Fruit fly (Drosophila melanogaster): ENCODE results near the gene Wnk.

Gene Wnk

DNA sequence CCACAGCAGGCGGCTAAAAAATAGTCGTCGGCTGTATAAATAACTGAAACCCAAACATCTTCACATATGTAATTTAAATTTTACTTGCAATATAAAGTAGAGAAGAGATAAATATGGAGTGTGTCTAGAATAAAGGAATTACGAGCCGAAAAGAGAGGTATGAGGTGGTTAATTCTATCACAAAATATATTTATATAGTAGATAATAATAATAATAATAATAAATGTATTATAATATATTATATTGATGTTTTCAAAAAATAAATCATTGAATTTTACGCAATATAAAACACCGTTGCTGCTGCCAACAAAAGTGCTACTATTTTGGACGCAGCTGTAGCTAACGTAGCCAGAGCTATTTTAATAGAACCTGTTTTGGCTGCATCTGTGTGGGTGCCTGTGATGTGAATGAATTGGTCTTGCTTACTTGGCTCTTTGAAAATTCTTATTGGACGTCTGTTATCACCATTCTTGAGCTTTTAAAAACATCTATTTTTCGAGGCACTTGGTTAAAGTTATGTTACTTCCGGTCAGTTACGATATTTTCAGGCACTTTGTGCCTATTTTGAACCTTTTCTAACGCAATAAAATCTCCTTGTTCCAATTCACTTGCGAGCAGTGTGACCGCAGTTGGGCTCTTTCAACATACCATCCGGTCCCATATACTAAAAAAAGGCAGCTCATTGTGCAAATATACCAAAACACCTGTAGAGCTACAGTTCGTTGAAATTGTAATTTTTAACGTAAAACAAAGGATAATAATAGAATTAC, 57.7 kb downstream of the Wnk start, which contains the start of gene Hr78 (continued):
- TF ChIP-seq CG13287 (GFP tag; IDR thresholded peaks at IDR 0.05; ENCODE audit: partially characterized antibody) (no peak; the same call in 1 of the 2 replicates), Side (GFP tag; optimal IDR thresholded peaks at IDR 0.05) (peak; percentile 8), emc (GFP tag; optimal IDR thresholded peaks at IDR 0.05) (no peak), HLH4C (GFP tag; IDR thresholded peaks at IDR 0.05; ENCODE audit: partially characterized antibody) (no peak), CG7928 (GFP tag; optimal IDR thresholded peaks at IDR 0.05) (peak; percentile 22), CG7786 (GFP tag; optimal IDR thresholded peaks at IDR 0.05) (peak; percentile 25), zf30C (GFP tag; optimal IDR thresholded peaks at IDR 0.05) (no peak), gt (GFP tag; IDR thresholded peaks at IDR 0.05) (0 out of 2 replicates have a peak, but pooled peaks have one; percentile 28), az2 (GFP tag; optimal IDR thresholded peaks at IDR 0.05) (peak; percentile 68), CG2889 (GFP tag; IDR thresholded peaks at IDR 0.05) (0 out of 3 replicates have a peak, but pooled peaks have one; percentile 22), CG10462 (GFP tag; optimal IDR thresholded peaks at IDR 0.05) (peak; percentile 30), CG11504 (tag; optimal IDR thresholded peaks at IDR 0.05) (no peak), Adf1 (GFP tag; IDR thresholded peaks at IDR 0.05) (no peak; the same call in 1 of the 2 replicates), CG30020 (tag; optimal IDR thresholded peaks at IDR 0.05) (peak; percentile 50), CG12769 (tag; optimal IDR thresholded peaks at IDR 0.05) (no peak), CG8944 (GFP tag; optimal IDR thresholded peaks at IDR 0.05) (no peak), danr (GFP tag; IDR thresholded peaks at IDR 0.05) (peak; percentile 41; the same call in 1 of the 2 replicates), cad (GFP tag; optimal IDR thresholded peaks at IDR 0.05) (peak; percentile 21), Mrtf (GFP tag; IDR thresholded peaks at IDR 0.05) (peak; percentile 52; the same call in 1 of the 3 replicates), lbe (GFP tag; optimal IDR thresholded peaks at IDR 0.05) (peak; percentile 67), Hmx (GFP tag; optimal IDR thresholded peaks at IDR 0.05) (no peak), CG32772 (GFP tag; IDR thresholded peaks at IDR 0.05) (no peak), Hr78 (GFP tag; optimal IDR thresholded peaks at IDR 0.05) (peak in 1 of 2 experiments; percentile 95), Hey (tag; optimal IDR thresholded peaks at IDR 0.05) (no peak), B-H1 (GFP tag; IDR thresholded peaks at IDR 0.05) (no peak; the same call in 2 of the 3 replicates), CG3838 (GFP tag; optimal IDR thresholded peaks at IDR 0.05) (peak; percentile 19), ATbp (GFP tag; optimal IDR thresholded peaks at IDR 0.05) (peak; percentile 79), CG10959 (GFP tag; IDR thresholded peaks at IDR 0.05) (no peak), NFAT (GFP tag; IDR thresholded peaks at IDR 0.05) (no peak; the same call in 1 of the 2 replicates), CG8765 (GFP tag; IDR thresholded peaks at IDR 0.05) (no peak; the same call in 1 of the 2 replicates), Ssrp (tag; optimal IDR thresholded peaks at IDR 0.05) (peak; percentile 78), NfI (GFP tag; optimal IDR thresholded peaks at IDR 0.05) (peak; percentile 77), abd-A (tag; optimal IDR thresholded peaks at IDR 0.05) (no peak), CG11085 (GFP tag; IDR thresholded peaks at IDR 0.05) (peak; percentile 65; the same call in 1 of the 2 replicates), H2.0 (GFP tag; IDR thresholded peaks at IDR 0.05) (peak; percentile 38; the same call in 1 of the 2 replicates), Dip2 (GFP tag; IDR thresholded peaks at IDR 0.05) (no peak), dysf (GFP tag; IDR thresholded peaks at IDR 0.05) (peak; percentile 80), tgo (GFP tag; IDR thresholded peaks at IDR 0.05) (peak; percentile 60; the same call in 2 of the 3 replicates), CoRest (tag; optimal IDR thresholded peaks at IDR 0.05) (peak; percentile 89), h (optimal IDR thresholded peaks at IDR 0.05) (no peak), CG6791 (GFP tag; IDR thresholded peaks at IDR 0.05; ENCODE audit: partially characterized antibody) (no peak), HHEX (GFP tag; optimal IDR thresholded peaks at IDR 0.05) (peak; percentile 81), Tbp (GFP tag; optimal IDR thresholded peaks at IDR 0.05) (no peak), Asciz (GFP tag; optimal IDR thresholded peaks at IDR 0.05) (peak; percentile 86), CG6689 (GFP tag; IDR thresholded peaks at IDR 0.05) (peak; percentile 82), CG3995 (GFP tag; optimal IDR thresholded peaks at IDR 0.05) (peak; percentile 70), hbn (GFP tag; IDR thresholded peaks at IDR 0.05; ENCODE audit: partially characterized antibody) (no peak), CG12391 (tag; optimal IDR thresholded peaks at IDR 0.05) (peak; percentile 88), CG13424 (tag; optimal IDR thresholded peaks at IDR 0.05) (peak; percentile 86)
